Fruit fly (Drosophila melanogaster) whole organism, embryonic: ENCODE measurements around the gene Prosbeta4R1.

Experiments used
- Ada2b ChIP-seq: fragments of 200-800 bp; sonication (Bioruptor generic); IDR thresholded peaks from 2 replicates; pipeline ENCODE4 v1.3.6; 2022; ENCODE audit warnings: missing biosample characterization, missing genetic modification characterization
- Aef1 ChIP-seq: fragments of 200-800 bp; sonication (Bioruptor generic); IDR thresholded peaks from 3 replicates; pipeline ENCODE4 v1.3.6; 2022; ENCODE audit warnings: missing biosample characterization, missing genetic modification characterization
- Bgb ChIP-seq: fragments of 200-800 bp; sonication (Bioruptor generic); IDR thresholded peaks from 2 replicates; pipeline ENCODE4 v1.3.6; 2022; ENCODE audit warnings: missing biosample characterization, missing genetic modification characterization; ENCODE audit not compliant: partially characterized antibody
- CG10267 ChIP-seq: fragments of 200-800 bp; sonication (Bioruptor generic); optimal IDR thresholded peaks from 2 replicates; lab custom pipeline; 2018; ENCODE audit warnings: missing biosample characterization, mild to moderate bottlenecking, missing genetic modification characterization, moderate library complexity
- CG10543 ChIP-seq: fragments of 200-800 bp; sonication (Bioruptor generic); optimal IDR thresholded peaks from 3 replicates; lab custom pipeline; 2017; ENCODE audit warnings: missing biosample characterization, mild to moderate bottlenecking, missing genetic modification characterization, moderate library complexity
- CG12659 ChIP-seq: fragments of 200-800 bp; sonication (Bioruptor generic); optimal IDR thresholded peaks from 3 replicates; lab custom pipeline; 2017; ENCODE audit warnings: mild to moderate bottlenecking, missing biosample characterization, missing genetic modification reagents, missing genetic modification characterization
- CG12744 ChIP-seq: fragments of 200-800 bp; sonication (Bioruptor generic); optimal IDR thresholded peaks from 2 replicates; lab custom pipeline; 2016; ENCODE audit warnings: missing biosample characterization, missing genetic modification characterization
- CG14050 ChIP-seq: fragments of 200-800 bp; sonication (Bioruptor generic); IDR thresholded peaks from 3 replicates; pipeline ENCODE4 v1.3.6; 2022; ENCODE audit warnings: missing biosample characterization, missing genetic modification characterization
- CG15601 ChIP-seq: fragments of 200-800 bp; sonication (Bioruptor generic); optimal IDR thresholded peaks from 3 replicates; lab custom pipeline; 2019; ENCODE audit warnings: missing biosample characterization, mild to moderate bottlenecking, missing genetic modification characterization, moderate library complexity
- CG1602 ChIP-seq: fragments of 200-800 bp; sonication (Bioruptor generic); optimal IDR thresholded peaks from 3 replicates; lab custom pipeline; 2016; ENCODE audit warnings: missing biosample characterization, missing genetic modification characterization
- CG1647 ChIP-seq: fragments of 200-800 bp; sonication (Bioruptor generic); optimal IDR thresholded peaks from 3 replicates; lab custom pipeline; 2016; ENCODE audit warnings: missing biosample characterization, missing genetic modification characterization
- CG2678 ChIP-seq: fragments of 200-800 bp; sonication (Bioruptor generic); optimal IDR thresholded peaks from 3 replicates; lab custom pipeline; 2019; ENCODE audit warnings: missing biosample characterization, mild to moderate bottlenecking, missing genetic modification characterization, moderate library complexity
- CG34376 ChIP-seq: fragments of 200-800 bp; sonication (Bioruptor generic); optimal IDR thresholded peaks from 2 replicates; lab custom pipeline; 2018; ENCODE audit warnings: missing biosample characterization, mild to moderate bottlenecking, missing genetic modification characterization
- CG6654 ChIP-seq: fragments of 200-800 bp; sonication (Bioruptor generic); optimal IDR thresholded peaks from 2 replicates; lab custom pipeline; 2017; ENCODE audit warnings: missing biosample characterization, mild to moderate bottlenecking, missing genetic modification characterization
- CG6765 ChIP-seq: fragments of 200-800 bp; sonication (Bioruptor generic); optimal IDR thresholded peaks from 3 replicates; lab custom pipeline; 2017; ENCODE audit warnings: missing biosample characterization, mild to moderate bottlenecking, missing genetic modification characterization
- CG7556 ChIP-seq: fragments of 200-800 bp; sonication (Bioruptor generic); optimal IDR thresholded peaks from 2 replicates; lab custom pipeline; 2017; ENCODE audit warnings: missing biosample characterization, mild to moderate bottlenecking, missing genetic modification characterization
- D19A ChIP-seq: fragments of 200-800 bp; optimal IDR thresholded peaks from 3 replicates; lab custom pipeline; 2019; ENCODE audit warnings: missing biosample characterization, mild to moderate bottlenecking, missing genetic modification characterization, moderate library complexity
- Dad ChIP-seq: fragments of 200-800 bp; sonication (Bioruptor generic); optimal IDR thresholded peaks from 3 replicates; lab custom pipeline; 2016; ENCODE audit warnings: missing biosample characterization, missing genetic modification characterization
- Fer1 ChIP-seq: fragments of 200-800 bp; sonication (Bioruptor generic); optimal IDR thresholded peaks from 2 replicates; lab custom pipeline; 2017; ENCODE audit warnings: missing biosample characterization, mild to moderate bottlenecking, missing genetic modification characterization
- H15 ChIP-seq: fragments of 200-800 bp; sonication (Bioruptor generic); IDR thresholded peaks from 3 replicates; pipeline ENCODE4 v1.3.6; 2022; ENCODE audit warnings: missing biosample characterization, missing genetic modification characterization
- HLH4C ChIP-seq: fragments of 200-800 bp; sonication (Bioruptor generic); IDR thresholded peaks from 3 replicates; pipeline ENCODE4 v1.3.6; 2022; ENCODE audit warnings: missing biosample characterization, missing genetic modification characterization; ENCODE audit not compliant: partially characterized antibody
- Hr51 ChIP-seq, 2 experiments: fragments of 200-800 bp; sonication (Bioruptor generic); optimal IDR thresholded peaks; 2 replicates in 1 of 2; 3 replicates in 1 of 2; lab custom pipeline; 2016 to 2018; ENCODE audit warnings: missing biosample characterization in 2 of 2, missing genetic modification characterization in 2 of 2, mild to moderate bottlenecking in 1 of 2, moderate library complexity in 1 of 2
- Nf-YC ChIP-seq: fragments of 200-800 bp; optimal IDR thresholded peaks from 3 replicates; lab custom pipeline; 2019; ENCODE audit warnings: missing biosample characterization, mild to moderate bottlenecking, missing genetic modification characterization, moderate library complexity
- Poxn ChIP-seq: fragments of 200-800 bp; sonication (Bioruptor generic); IDR thresholded peaks from 2 replicates; pipeline ENCODE4 v1.3.6; 2022; ENCODE audit warnings: missing biosample characterization, missing genetic modification characterization
- Ssrp ChIP-seq: fragments of 200-800 bp; sonication (Bioruptor generic); optimal IDR thresholded peaks from 2 replicates; lab custom pipeline; 2018; ENCODE audit warnings: missing biosample characterization, mild to moderate bottlenecking, missing genetic modification characterization, moderate library complexity
- bsh ChIP-seq, 2 experiments: fragments of 200-800 bp; sonication (Bioruptor generic); optimal IDR thresholded peaks; 2 replicates each; lab custom pipeline; 2017 to 2018; ENCODE audit warnings: mild to moderate bottlenecking in 2 of 2, missing biosample characterization in 2 of 2, missing genetic modification characterization in 2 of 2, moderate library complexity in 1 of 2
- ci ChIP-seq: fragments of 200-800 bp; sonication (Bioruptor generic); IDR thresholded peaks from 3 replicates; pipeline ENCODE4 v1.3.6; 2022; ENCODE audit warnings: missing biosample characterization, missing genetic modification characterization
- crol ChIP-seq: fragments of 200-800 bp; sonication (Bioruptor generic); IDR thresholded peaks from 2 replicates; pipeline ENCODE4 v1.3.6; 2022; ENCODE audit warnings: missing biosample characterization, missing genetic modification characterization
- ems ChIP-seq: fragments of 200-800 bp; sonication (Bioruptor generic); optimal IDR thresholded peaks from 3 replicates; lab custom pipeline; 2016; ENCODE audit warnings: missing biosample characterization, missing genetic modification characterization
- ewg ChIP-seq: fragments of 200-800 bp; sonication (Bioruptor generic); optimal IDR thresholded peaks from 3 replicates; lab custom pipeline; 2017; ENCODE audit warnings: mild to moderate bottlenecking, missing biosample characterization, missing genetic modification reagents, missing genetic modification characterization
- gcm ChIP-seq: fragments of 200-800 bp; sonication (Bioruptor generic); optimal IDR thresholded peaks from 2 replicates; lab custom pipeline; 2019; ENCODE audit warnings: missing biosample characterization, mild to moderate bottlenecking, missing genetic modification characterization, moderate library complexity
- gt ChIP-seq: fragments of 200-800 bp; sonication (Bioruptor generic); IDR thresholded peaks from 2 replicates; pipeline ENCODE4 v1.3.6; 2022; ENCODE audit warnings: missing biosample characterization, missing genetic modification characterization
- hbn ChIP-seq: fragments of 200-800 bp; sonication (Bioruptor generic); IDR thresholded peaks from 2 replicates; pipeline ENCODE4 v1.3.6; 2022; ENCODE audit warnings: missing biosample characterization, missing genetic modification characterization; ENCODE audit not compliant: partially characterized antibody
- jing ChIP-seq: fragments of 200-800 bp; sonication (Bioruptor generic); optimal IDR thresholded peaks from 2 replicates; lab custom pipeline; 2018; ENCODE audit warnings: missing biosample characterization, mild to moderate bottlenecking, missing genetic modification characterization
- jumu ChIP-seq: fragments of 200-800 bp; sonication (Bioruptor generic); optimal IDR thresholded peaks from 3 replicates; lab custom pipeline; 2016; ENCODE audit warnings: missing biosample characterization, missing genetic modification characterization
- lbe ChIP-seq: fragments of 200-800 bp; sonication (Bioruptor generic); optimal IDR thresholded peaks from 2 replicates; lab custom pipeline; 2016; ENCODE audit warnings: missing biosample characterization, mild to moderate bottlenecking, missing genetic modification characterization
- lmd ChIP-seq: fragments of 200-800 bp; sonication (Bioruptor generic); IDR thresholded peaks from 2 replicates; pipeline ENCODE4 v1.3.6; 2022; ENCODE audit warnings: missing biosample characterization, missing genetic modification characterization
- lov ChIP-seq, 2 experiments: fragments of 200-800 bp in 1 of 2; fragments of >200 bp in 1 of 2; sonication (Bioruptor generic) in 1 of 2; IDR thresholded peaks in 1 of 2; optimal IDR thresholded peaks in 1 of 2; 2 replicates in 1 of 2; 3 replicates in 1 of 2; pipeline versions ENCODE4 v1.3.6 to Lab custom; 2017 to 2022; ENCODE audit warnings: missing biosample characterization in 1 of 2, missing genetic modification characterization in 1 of 2
- schlank ChIP-seq: fragments of 200-800 bp; sonication (Bioruptor generic); optimal IDR thresholded peaks from 2 replicates; lab custom pipeline; 2018; ENCODE audit warnings: missing biosample characterization, mild to moderate bottlenecking, missing genetic modification characterization
- sqz ChIP-seq: fragments of 200-800 bp; sonication (Bioruptor generic); optimal IDR thresholded peaks from 3 replicates; lab custom pipeline; 2018; ENCODE audit warnings: missing biosample characterization, mild to moderate bottlenecking, missing genetic modification characterization
- ttk ChIP-seq: fragments of 200-800 bp; sonication (Bioruptor generic); IDR thresholded peaks from 2 replicates; pipeline ENCODE4 v2.1.2; 2022; ENCODE audit warnings: missing biosample characterization, missing genetic modification characterization

Gene Prosbeta4R1

dm6 chr2L:2636326-2637001, 16.4 kb upstream of the Prosbeta4R1 start (continued):
- TF ChIP-seq CG15601: peak; percentile 44
- no peak for TF ChIP-seq CG12659 (GFP tag; lab: Kevin White, UChicago)
- TF ChIP-seq gcm (GFP tag; lab: Kevin White, UChicago): no peak
- no peak for TF ChIP-seq crol (GFP tag; lab: Robert Waterston, UW)
- peak in 1 of 2 experiments; percentile 29 for TF ChIP-seq Hr51 (GFP tag; optimal IDR thresholded peaks at IDR 0.05; lab: Kevin White, UChicago)
- TF ChIP-seq CG10267 (tag; lab: Kevin White, UChicago): no peak
- no peak for TF ChIP-seq ttk
- no peak for TF ChIP-seq CG34376 (GFP tag; lab: Kevin White, UChicago)
- TF ChIP-seq Dad (GFP tag; lab: Kevin White, UChicago): no peak
- no peak for TF ChIP-seq HLH4C
- TF ChIP-seq jing (GFP tag; lab: Kevin White, UChicago): no peak
- no peak for TF ChIP-seq lov (optimal IDR thresholded peaks at IDR 0.05; lab: Kevin White, UChicago)
- TF ChIP-seq lov (GFP tag; IDR thresholded peaks at IDR 0.05; lab: Robert Waterston, UW): no peak
- TF ChIP-seq Ada2b (GFP tag; lab: Robert Waterston, UW): no peak
- no peak for TF ChIP-seq Aef1
- TF ChIP-seq lbe: no peak
- no peak for TF ChIP-seq jumu (GFP tag; lab: Kevin White, UChicago)
- TF ChIP-seq ci: no peak
- TF ChIP-seq CG10543: no peak
- peak; percentile 31 for TF ChIP-seq Ssrp
- no peak for TF ChIP-seq gt
- TF ChIP-seq schlank (tag; lab: Kevin White, UChicago): no peak
- peak; percentile 42 for TF ChIP-seq CG7556 (GFP tag; lab: Kevin White, UChicago)
- no peak for TF ChIP-seq ems (GFP tag; lab: Kevin White, UChicago)
- TF ChIP-seq Bgb (GFP tag; lab: Robert Waterston, UW): no peak
- no peak for TF ChIP-seq CG2678 (tag; lab: Kevin White, UChicago)
- no peak for TF ChIP-seq CG1602 (GFP tag; lab: Kevin White, UChicago)
- no peak for TF ChIP-seq H15 (GFP tag; lab: Robert Waterston, UW)
- TF ChIP-seq D19A (tag; lab: Kevin White, UChicago): peak; percentile 89
- TF ChIP-seq ewg (GFP tag; lab: Kevin White, UChicago): no peak
- TF ChIP-seq hbn: no peak
- TF ChIP-seq CG6654: no peak
- no peak for TF ChIP-seq Fer1
- TF ChIP-seq CG12744: no peak
- TF ChIP-seq lmd (GFP tag; lab: Robert Waterston, UW): no peak
- no peak for TF ChIP-seq Nf-YC
- TF ChIP-seq Poxn (GFP tag; lab: Robert Waterston, UW): no peak
- peak in 1 of 2 experiments; percentile 58 for TF ChIP-seq bsh (GFP tag; optimal IDR thresholded peaks at IDR 0.05; lab: Kevin White, UChicago)
- TF ChIP-seq sqz (GFP tag; lab: Kevin White, UChicago): no peak
- TF ChIP-seq CG1647 (GFP tag; lab: Kevin White, UChicago): no peak
- no peak for TF ChIP-seq CG6765 (GFP tag; lab: Kevin White, UChicago)
- TF ChIP-seq CG14050 (GFP tag; lab: Robert Waterston, UW): no peak
- TF ChIP-seq, all 482 proteins: peak for 29
